Worm (Caenorhabditis elegans) whole organism, young adult: ENCODE data around the gene D1086.2.

ENCODE experiments used
- B0336.3 ChIP-seq: fragments of 200-800 bp; sonication (Bioruptor generic); IDR thresholded peaks from 2 replicates; pipeline ENCODE4 v1.3.6; 2022; ENCODE audit warnings: missing genetic modification characterization, missing compliant biosample characterization
- D2030.7 ChIP-seq: fragments of 200-800 bp; sonication (Bioruptor generic); IDR thresholded peaks from 2 replicates; pipeline ENCODE4 v1.3.6; 2022; ENCODE audit warnings: missing genetic modification reagents, missing genetic modification characterization, missing compliant biosample characterization
- F23B12.7 ChIP-seq: sonication (generic microtip); optimal IDR thresholded peaks from 2 replicates; lab custom pipeline; 2017; ENCODE audit warnings: missing genetic modification characterization, mild to moderate bottlenecking, missing compliant biosample characterization, antibody characterized with exemption, moderate library complexity; ENCODE audit not compliant: insufficient read depth
- K12H6.12 ChIP-seq: fragments of 200-800 bp; sonication (Bioruptor generic); optimal IDR thresholded peaks from 2 replicates; lab custom pipeline; 2018; ENCODE audit warnings: mild to moderate bottlenecking, missing genetic modification characterization, missing compliant biosample characterization
- T26A5.8 ChIP-seq: sonication (generic microtip); optimal IDR thresholded peaks from 2 replicates; lab custom pipeline; 2016; ENCODE audit warnings: missing genetic modification characterization, missing compliant biosample characterization
- Y53G8AR.9 ChIP-seq: fragments of 200-800 bp; sonication (Bioruptor generic); conservative IDR thresholded peaks from 2 replicates; pipeline ENCODE4 v1.3.6; 2022; ENCODE audit warnings: missing genetic modification reagents, missing genetic modification characterization, missing compliant biosample characterization
- ZK185.1 ChIP-seq: sonication (generic microtip); optimal IDR thresholded peaks from 2 replicates; lab custom pipeline; 2016; ENCODE audit warnings: mild to moderate bottlenecking, missing genetic modification characterization, missing compliant biosample characterization; ENCODE audit not compliant: poor library complexity, severe bottlenecking
- aptf-2 ChIP-seq: fragments of 200-800 bp; sonication (Bioruptor generic); conservative IDR thresholded peaks from 2 replicates; pipeline ENCODE4 v1.3.6; 2022; ENCODE audit warnings: missing genetic modification reagents, missing genetic modification characterization, missing compliant biosample characterization
- chd-7 ChIP-seq: sonication (generic microtip); optimal IDR thresholded peaks from 2 replicates; lab custom pipeline; 2016; ENCODE audit warnings: mild to moderate bottlenecking, missing genetic modification characterization, moderate library complexity, missing compliant biosample characterization
- die-1 ChIP-seq: sonication (generic microtip); optimal IDR thresholded peaks from 2 replicates; lab custom pipeline; 2016; ENCODE audit warnings: missing genotype, mild to moderate bottlenecking, missing genetic modification characterization, missing compliant biosample characterization
- dpl-1 ChIP-seq: fragments of 150-350 bp; optimal IDR thresholded peaks from 2 replicates; lab custom pipeline; 2014; ENCODE audit warnings: missing biosample characterization, missing genetic modification reagents, missing genetic modification characterization
- egrh-3 ChIP-seq: fragments of 200-800 bp; sonication (Bioruptor generic); IDR thresholded peaks from 2 replicates; pipeline ENCODE4 v1.3.6; 2022; ENCODE audit warnings: missing genetic modification reagents, missing genetic modification characterization, missing compliant biosample characterization
- fkh-3 ChIP-seq: sonication (generic microtip); optimal IDR thresholded peaks from 2 replicates; lab custom pipeline; 2016; ENCODE audit warnings: mild to moderate bottlenecking, missing genetic modification characterization, missing compliant biosample characterization
- hlh-12 ChIP-seq: sonication (generic microtip); optimal IDR thresholded peaks from 2 replicates; lab custom pipeline; 2016; ENCODE audit warnings: missing genetic modification characterization, missing compliant biosample characterization
- hlh-26 ChIP-seq: fragments of 200-800 bp; sonication (Bioruptor generic); conservative IDR thresholded peaks from 2 replicates; pipeline ENCODE4 v1.3.6; 2022; ENCODE audit warnings: missing genetic modification reagents, missing genetic modification characterization, missing compliant biosample characterization
- let-607 ChIP-seq, 2 experiments: fragments of 200-800 bp in 1 of 2; sonication (Bioruptor generic) in 1 of 2; sonication (generic microtip) in 1 of 2; optimal IDR thresholded peaks; 2 replicates each; lab custom pipeline; 2016 to 2018; ENCODE audit warnings: mild to moderate bottlenecking in 2 of 2, missing compliant biosample characterization in 2 of 2, missing genetic modification characterization in 2 of 2, moderate library complexity in 2 of 2, missing genotype in 1 of 2
- lin-54 ChIP-seq: fragments of 200-800 bp; sonication (Bioruptor generic); optimal IDR thresholded peaks from 2 replicates; lab custom pipeline; 2018; ENCODE audit warnings: mild to moderate bottlenecking, missing genetic modification characterization, missing compliant biosample characterization
- lsl-1 ChIP-seq: fragments of 200-800 bp; sonication (Bioruptor generic); optimal IDR thresholded peaks from 2 replicates; lab custom pipeline; 2018; ENCODE audit warnings: mild to moderate bottlenecking, missing genetic modification characterization, moderate library complexity, missing compliant biosample characterization
- lsy-27 ChIP-seq: sonication (generic microtip); optimal IDR thresholded peaks from 2 replicates; lab custom pipeline; 2017; ENCODE audit warnings: missing genetic modification characterization, mild to moderate bottlenecking, missing compliant biosample characterization, antibody characterized with exemption, missing genotype, borderline replicate concordance; ENCODE audit not compliant: insufficient read depth
- madf-10 ChIP-seq: sonication (generic microtip); optimal IDR thresholded peaks from 2 replicates; lab custom pipeline; 2016; ENCODE audit warnings: mild to moderate bottlenecking, missing genetic modification characterization, missing compliant biosample characterization
- madf-6 ChIP-seq: fragments of 200-800 bp; sonication (Bioruptor generic); IDR thresholded peaks from 2 replicates; pipeline ENCODE4 v1.3.6; 2022; ENCODE audit warnings: missing genetic modification reagents, missing genetic modification characterization, missing compliant biosample characterization
- madf-8 ChIP-seq: fragments of 200-800 bp; sonication (Bioruptor generic); conservative IDR thresholded peaks from 2 replicates; pipeline ENCODE4 v1.3.6; 2022; ENCODE audit warnings: missing genetic modification reagents, missing genetic modification characterization, missing compliant biosample characterization
- nfya-2 ChIP-seq: fragments of 200-800 bp; sonication (Bioruptor generic); IDR thresholded peaks from 2 replicates; pipeline ENCODE4 v1.3.6; 2022; ENCODE audit warnings: missing genetic modification reagents, missing genetic modification characterization, missing compliant biosample characterization
- nfyb-1 ChIP-seq: fragments of 200-800 bp; sonication (Bioruptor generic); IDR thresholded peaks from 2 replicates; pipeline ENCODE4 v1.3.6; 2022; ENCODE audit warnings: missing genetic modification reagents, missing genetic modification characterization, missing compliant biosample characterization
- nhr-80 ChIP-seq: sonication (generic microtip); optimal IDR thresholded peaks from 2 replicates; lab custom pipeline; 2016; ENCODE audit warnings: missing genetic modification characterization, missing compliant biosample characterization
- rcor-1 ChIP-seq: fragments of 200-800 bp; sonication (Bioruptor generic); IDR thresholded peaks from 2 replicates; pipeline ENCODE4 v1.3.6; 2022; ENCODE audit warnings: missing genetic modification reagents, missing genetic modification characterization, missing compliant biosample characterization
- rec-8 ChIP-seq, 2 experiments: sonication (generic microtip); optimal IDR thresholded peaks; 2 replicates each; lab custom pipeline; 2016; ENCODE audit warnings: mild to moderate bottlenecking in 2 of 2, missing genetic modification characterization in 2 of 2, missing genetic modification reagents in 2 of 2, missing genotype in 2 of 2, missing biosample characterization in 1 of 2, missing compliant biosample characterization in 1 of 2, moderate library complexity in 1 of 2
- snpc-1.3 ChIP-seq: sonication (generic microtip); optimal IDR thresholded peaks from 2 replicates; lab custom pipeline; 2017; ENCODE audit warnings: missing genetic modification characterization, mild to moderate bottlenecking, missing compliant biosample characterization, antibody characterized with exemption, moderate library complexity, missing genotype, missing genetic modification reagents; ENCODE audit not compliant: insufficient read depth
- snpc-3.4 ChIP-seq: sonication (generic microtip); optimal IDR thresholded peaks from 2 replicates; lab custom pipeline; 2017; ENCODE audit warnings: missing genetic modification characterization, mild to moderate bottlenecking, missing compliant biosample characterization, antibody characterized with exemption, moderate library complexity, missing genotype, missing genetic modification reagents
- somi-1 ChIP-seq: fragments of 200-800 bp; sonication (Bioruptor generic); optimal IDR thresholded peaks from 2 replicates; lab custom pipeline; 2018; ENCODE audit warnings: mild to moderate bottlenecking, missing genetic modification characterization, missing compliant biosample characterization
- sptf-2 ChIP-seq: fragments of 200-800 bp; sonication (Bioruptor generic); optimal IDR thresholded peaks from 2 replicates; lab custom pipeline; 2018; ENCODE audit warnings: mild to moderate bottlenecking, missing genetic modification characterization, missing compliant biosample characterization
- tbx-9 ChIP-seq: sonication (generic microtip); optimal IDR thresholded peaks from 2 replicates; lab custom pipeline; 2016; ENCODE audit warnings: borderline replicate concordance, missing genetic modification characterization, inconsistent platforms, missing compliant biosample characterization
- tlf-1 ChIP-seq: fragments of 200-800 bp; sonication (Bioruptor generic); optimal IDR thresholded peaks from 2 replicates; lab custom pipeline; 2018; ENCODE audit warnings: mild to moderate bottlenecking, missing genetic modification characterization, missing compliant biosample characterization
- zim-3 ChIP-seq: sonication (generic microtip); optimal IDR thresholded peaks from 2 replicates; lab custom pipeline; 2017; ENCODE audit warnings: mild to moderate bottlenecking, missing genetic modification characterization, moderate library complexity, missing compliant biosample characterization
- ztf-28 ChIP-seq: fragments of 200-800 bp; sonication (Bioruptor generic); IDR thresholded peaks from 2 replicates; pipeline ENCODE4 v1.3.6; 2022; ENCODE audit warnings: missing genetic modification reagents, missing genetic modification characterization, missing compliant biosample characterization
- ztf-6 ChIP-seq: fragments of 200-800 bp; sonication (Bioruptor generic); IDR thresholded peaks from 2 replicates; pipeline ENCODE4 v1.3.6; 2022; ENCODE audit warnings: missing genetic modification reagents, missing genetic modification characterization, missing compliant biosample characterization

D1086.2 gene

ce11 chrV:14085589-14085988 is 12.9 kb downstream of the D1086.2 start, which contains the start of gene D1086.18:
Gene D1086.18, plus strand, starts transcription at chrV:14085889.
- TF ChIP-seq T26A5.8 (tag; lab: Kevin White, UChicago) = no peak
- no peak for TF ChIP-seq zim-3 (tag; lab: Kevin White, UChicago)
- no peak for TF ChIP-seq die-1
- TF ChIP-seq D2030.7 (GFP tag; lab: Robert Waterston, UW) = no peak
- no peak for TF ChIP-seq F23B12.7
- no peak for TF ChIP-seq nfya-2 (GFP tag; lab: Robert Waterston, UW)
- no peak for TF ChIP-seq rcor-1 (GFP tag; lab: Robert Waterston, UW)
- TF ChIP-seq fkh-3 = no peak

ce11 chrV:14083970-14084369 is 14.5 kb downstream of the D1086.2 start, which contains the start of gene D1086.7:
Gene D1086.7, plus strand, starts transcription at chrV:14084270.
- TF ChIP-seq ztf-28 = no peak
- no peak for TF ChIP-seq egrh-3
- TF ChIP-seq hlh-26 (GFP tag; lab: Robert Waterston, UW) = no peak
- no peak for TF ChIP-seq hlh-12 (tag; lab: Kevin White, UChicago)
- TF ChIP-seq snpc-3.4 (tag; lab: Kevin White, UChicago) = no peak
- no peak for TF ChIP-seq sptf-2 (GFP tag; lab: Kevin White, UChicago)
- no peak for TF ChIP-seq fkh-3
- TF ChIP-seq madf-6 (GFP tag; lab: Robert Waterston, UW) = no peak
- TF ChIP-seq snpc-1.3 (tag; lab: Kevin White, UChicago) = no peak
- no peak for TF ChIP-seq lin-54
- no peak for TF ChIP-seq tlf-1 (GFP tag; lab: Kevin White, UChicago)
- TF ChIP-seq madf-8 (GFP tag; lab: Robert Waterston, UW) = no peak
- TF ChIP-seq ztf-6 = no peak

ce11 chrV:14082453-14082852 is 16.0 kb downstream of the D1086.2 start, which contains the start of gene D1086.10:
Gene D1086.10, plus strand, starts transcription at chrV:14082753.
- TF ChIP-seq B0336.3 (GFP tag; lab: Robert Waterston, UW) (no peak), ztf-28 (no peak), lsl-1 (GFP tag; lab: Kevin White, UChicago) (no peak), nhr-80 (no peak), tbx-9 (no peak), madf-8 (GFP tag; lab: Robert Waterston, UW) (no peak), dpl-1 (GFP tag; lab: Kevin White, UChicago) (no peak), hlh-12 (tag; lab: Kevin White, UChicago) (no peak), snpc-3.4 (tag; lab: Kevin White, UChicago) (no peak), D2030.7 (GFP tag; lab: Robert Waterston, UW) (no peak), ZK185.1 (tag; lab: Kevin White, UChicago) (no peak), hlh-26 (GFP tag; lab: Robert Waterston, UW) (no peak), Y53G8AR.9 (no peak), lsy-27 (tag; lab: Kevin White, UChicago) (no peak), chd-7 (tag; lab: Kevin White, UChicago) (no peak)

- TF ChIP-seq aptf-2 (GFP tag; lab: Robert Waterston, UW) (no peak), madf-10 (tag; lab: Kevin White, UChicago) (no peak), K12H6.12 (tag; lab: Kevin White, UChicago) (no peak), somi-1 (GFP tag; lab: Kevin White, UChicago) (no peak), nfyb-1 (GFP tag; lab: Robert Waterston, UW) (no peak), let-607 (tag; optimal IDR thresholded peaks at IDR 0.05; lab: Kevin White, UChicago) (no peak), rec-8 (tag; optimal IDR thresholded peaks at IDR 0.05; lab: Kevin White, UChicago) (no peak)
These were observed 19.0 kb downstream of the D1086.2 start, which contains the start of gene D1086.6 for ce11 chrV:14079501-14079900. Gene D1086.6, plus strand, starts transcription at chrV:14079801.
